Worm (Caenorhabditis elegans): Measurements from ENCODE around the gene pqn-70.

pqn-70 gene

ce11 chrV:11231177-11231576 is 2.7 kb upstream of the pqn-70 start:
- TF ChIP-seq klf-2 (GFP tag; conservative IDR thresholded peaks at IDR 0.05) (no peak), tab-1 (GFP tag; IDR thresholded peaks at IDR 0.05) (no peak), ztf-23 (GFP tag; IDR thresholded peaks at IDR 0.05) (no peak), med-1 (GFP tag; optimal IDR thresholded peaks at IDR 0.05; ENCODE audit: insufficient read depth) (no peak), flt-1 (GFP tag; IDR thresholded peaks at IDR 0.05) (no peak), ref-1 (GFP tag; conservative IDR thresholded peaks at IDR 0.05) (no peak), cog-1 (tag; optimal IDR thresholded peaks at IDR 0.05) (no peak), ztf-29 (GFP tag; IDR thresholded peaks at IDR 0.05) (no peak), T22C8.4 (GFP tag; IDR thresholded peaks at IDR 0.05) (no peak)

DNA sequence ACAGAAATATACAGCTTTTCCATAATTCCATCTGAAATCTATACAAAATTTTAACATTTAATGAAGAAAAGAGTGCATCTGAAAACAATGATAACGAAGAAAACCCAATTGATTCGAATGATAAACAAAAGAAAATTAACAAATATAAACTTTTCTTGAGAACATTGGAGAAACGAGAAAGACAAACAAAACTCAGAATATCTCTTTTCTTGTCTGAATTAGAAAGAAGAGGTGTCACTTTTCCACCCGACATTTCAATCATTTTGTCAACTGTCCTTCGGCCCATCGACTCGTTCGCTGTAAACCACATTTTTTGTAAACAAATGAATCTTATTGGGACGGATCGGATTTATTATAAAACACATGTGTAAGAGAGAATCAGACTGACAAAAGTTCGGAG is 2.5 kb downstream of the pqn-70 start, which contains the start of gene bgal-1:
bgal-1 (minus strand) TSS at position 38 of the 400 bp plus-strand sequence.
- TF ChIP-seq cog-1 (tag; optimal IDR thresholded peaks at IDR 0.05) (no peak), ref-1 (GFP tag; conservative IDR thresholded peaks at IDR 0.05) (no peak), klf-2 (GFP tag; conservative IDR thresholded peaks at IDR 0.05) (no peak), flt-1 (GFP tag; IDR thresholded peaks at IDR 0.05) (no peak), T22C8.4 (GFP tag; IDR thresholded peaks at IDR 0.05) (no peak), ztf-29 (GFP tag; IDR thresholded peaks at IDR 0.05) (no peak), ztf-23 (GFP tag; IDR thresholded peaks at IDR 0.05) (no peak), med-1 (GFP tag; optimal IDR thresholded peaks at IDR 0.05; ENCODE audit: insufficient read depth) (no peak), tab-1 (GFP tag; IDR thresholded peaks at IDR 0.05) (no peak)

- TF ChIP-seq med-1 (GFP tag; optimal IDR thresholded peaks at IDR 0.05; ENCODE audit: insufficient read depth) (no peak), T22C8.4 (GFP tag; IDR thresholded peaks at IDR 0.05) (no peak), klf-2 (GFP tag; conservative IDR thresholded peaks at IDR 0.05) (no peak), cog-1 (tag; optimal IDR thresholded peaks at IDR 0.05) (no peak), flt-1 (GFP tag; IDR thresholded peaks at IDR 0.05) (no peak), ref-1 (GFP tag; conservative IDR thresholded peaks at IDR 0.05) (no peak), tab-1 (GFP tag; IDR thresholded peaks at IDR 0.05) (no peak), ztf-29 (GFP tag; IDR thresholded peaks at IDR 0.05) (no peak), ztf-23 (GFP tag; IDR thresholded peaks at IDR 0.05) (no peak)
Observed at ce11 chrV:11223698-11224097, 4.8 kb downstream of the pqn-70 start.

DNA sequence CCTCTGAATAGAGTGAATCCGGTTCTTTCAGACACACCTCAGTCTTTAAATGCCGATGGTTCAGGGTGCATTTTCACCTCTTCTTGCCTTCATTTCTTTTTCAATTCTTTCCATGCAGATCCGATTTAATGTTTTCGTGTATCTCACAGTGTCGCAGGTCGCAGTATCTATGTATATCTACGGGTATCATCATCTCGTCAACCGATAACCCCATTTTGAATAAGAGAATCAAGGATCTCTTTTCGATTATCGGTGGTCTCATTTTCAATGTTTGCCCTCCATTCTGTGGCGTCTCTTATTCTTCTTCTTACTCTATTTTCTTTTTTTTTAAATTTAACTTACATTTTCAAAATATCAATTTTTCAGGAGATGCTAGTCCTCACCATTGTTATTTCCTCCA is 7.6 kb downstream of the pqn-70 start, which contains the start of gene T19B10.2:
T19B10.2 (plus strand) TSS at position 367 of the 400 bp plus-strand sequence.
- TF ChIP-seq klf-2 (GFP tag; conservative IDR thresholded peaks at IDR 0.05) (no peak), cog-1 (tag; optimal IDR thresholded peaks at IDR 0.05) (no peak), T22C8.4 (GFP tag; IDR thresholded peaks at IDR 0.05) (no peak), ztf-29 (GFP tag; IDR thresholded peaks at IDR 0.05) (no peak), ztf-23 (GFP tag; IDR thresholded peaks at IDR 0.05) (no peak), flt-1 (GFP tag; IDR thresholded peaks at IDR 0.05) (no peak), ref-1 (GFP tag; conservative IDR thresholded peaks at IDR 0.05) (no peak), tab-1 (GFP tag; IDR thresholded peaks at IDR 0.05) (no peak), med-1 (GFP tag; optimal IDR thresholded peaks at IDR 0.05; ENCODE audit: insufficient read depth) (no peak)

DNA sequence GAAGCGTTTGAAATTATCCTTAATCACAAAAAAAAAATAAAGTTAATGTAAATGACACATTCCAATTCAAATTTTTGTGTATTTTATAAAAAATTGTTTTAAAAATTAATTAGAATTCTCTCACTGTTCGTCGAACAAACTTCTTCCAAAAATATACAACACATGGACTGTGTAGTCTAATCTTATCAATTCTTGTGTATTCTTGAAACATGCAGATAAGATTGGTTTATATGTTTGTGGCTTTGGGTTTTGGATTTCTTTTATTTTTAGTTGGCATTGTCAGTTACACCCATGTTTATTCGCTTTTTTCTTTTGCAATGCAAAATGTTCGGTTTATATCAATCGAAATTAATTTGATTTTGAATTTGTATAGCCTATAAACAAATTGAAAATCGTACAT is 8.1 kb downstream of the pqn-70 start:
- TF ChIP-seq tab-1 (GFP tag; IDR thresholded peaks at IDR 0.05) = no peak
- no peak for TF ChIP-seq cog-1 (tag; optimal IDR thresholded peaks at IDR 0.05)
- no peak for TF ChIP-seq med-1 (GFP tag; optimal IDR thresholded peaks at IDR 0.05; ENCODE audit: insufficient read depth)
- TF ChIP-seq ztf-23 (GFP tag; IDR thresholded peaks at IDR 0.05) = no peak
- no peak for TF ChIP-seq ztf-29 (GFP tag; IDR thresholded peaks at IDR 0.05)
- no peak for TF ChIP-seq flt-1 (GFP tag; IDR thresholded peaks at IDR 0.05)
- TF ChIP-seq ref-1 (GFP tag; conservative IDR thresholded peaks at IDR 0.05) = no peak
- no peak for TF ChIP-seq T22C8.4 (GFP tag; IDR thresholded peaks at IDR 0.05)
- no peak for TF ChIP-seq klf-2 (GFP tag; conservative IDR thresholded peaks at IDR 0.05)

DNA sequence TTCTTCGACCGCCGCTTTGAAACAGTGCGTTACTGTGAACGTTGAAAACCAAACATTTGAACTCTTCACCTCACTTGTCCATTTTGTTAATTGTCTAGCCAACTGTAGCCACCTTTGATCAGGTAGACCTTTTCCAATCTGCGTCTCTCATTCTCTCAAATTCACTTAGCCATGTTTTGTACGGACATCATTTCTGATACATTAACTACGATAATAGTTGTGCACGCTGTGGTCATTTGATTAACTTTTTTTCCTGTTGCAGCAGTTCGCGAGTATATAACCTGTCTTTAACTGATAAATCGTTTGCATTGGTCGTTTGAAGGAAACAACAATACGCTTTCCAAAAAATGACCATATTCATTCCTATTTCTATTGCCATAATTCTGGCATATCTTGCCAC is 11.1 kb downstream of the pqn-70 start, which contains the start of gene cyp-29A2:
cyp-29A2 (plus strand) TSS at position 190 of the 400 bp plus-strand sequence.
- TF ChIP-seq tab-1 (GFP tag; IDR thresholded peaks at IDR 0.05) (no peak), klf-2 (GFP tag; conservative IDR thresholded peaks at IDR 0.05) (no peak), ztf-23 (GFP tag; IDR thresholded peaks at IDR 0.05) (no peak), flt-1 (GFP tag; IDR thresholded peaks at IDR 0.05) (no peak), ref-1 (GFP tag; conservative IDR thresholded peaks at IDR 0.05) (no peak), ztf-29 (GFP tag; IDR thresholded peaks at IDR 0.05) (no peak), T22C8.4 (GFP tag; IDR thresholded peaks at IDR 0.05) (no peak), cog-1 (tag; optimal IDR thresholded peaks at IDR 0.05) (no peak), med-1 (GFP tag; optimal IDR thresholded peaks at IDR 0.05; ENCODE audit: insufficient read depth) (no peak)

- TF ChIP-seq cog-1 (tag; optimal IDR thresholded peaks at IDR 0.05) = no peak
- no peak for TF ChIP-seq med-1 (GFP tag; optimal IDR thresholded peaks at IDR 0.05; ENCODE audit: insufficient read depth)
- no peak for TF ChIP-seq tab-1 (GFP tag; IDR thresholded peaks at IDR 0.05)
- no peak for TF ChIP-seq klf-2 (GFP tag; conservative IDR thresholded peaks at IDR 0.05)
- TF ChIP-seq T22C8.4 (GFP tag; IDR thresholded peaks at IDR 0.05) = no peak
- TF ChIP-seq ztf-29 (GFP tag; IDR thresholded peaks at IDR 0.05) = no peak
- no peak for TF ChIP-seq ztf-23 (GFP tag; IDR thresholded peaks at IDR 0.05)
- TF ChIP-seq flt-1 (GFP tag; IDR thresholded peaks at IDR 0.05) = no peak
- no peak for TF ChIP-seq ref-1 (GFP tag; conservative IDR thresholded peaks at IDR 0.05)
Observed at ce11 chrV:11216137-11216536, 12.4 kb downstream of the pqn-70 start.

ce11 chrV:11214569-11214968 is 13.9 kb downstream of the pqn-70 start:
- TF ChIP-seq tab-1 (GFP tag; IDR thresholded peaks at IDR 0.05) (no peak), ztf-29 (GFP tag; IDR thresholded peaks at IDR 0.05) (no peak), ref-1 (GFP tag; conservative IDR thresholded peaks at IDR 0.05) (no peak), cog-1 (tag; optimal IDR thresholded peaks at IDR 0.05) (no peak), ztf-23 (GFP tag; IDR thresholded peaks at IDR 0.05) (no peak), T22C8.4 (GFP tag; IDR thresholded peaks at IDR 0.05) (no peak), med-1 (GFP tag; optimal IDR thresholded peaks at IDR 0.05; ENCODE audit: insufficient read depth) (no peak)

DNA sequence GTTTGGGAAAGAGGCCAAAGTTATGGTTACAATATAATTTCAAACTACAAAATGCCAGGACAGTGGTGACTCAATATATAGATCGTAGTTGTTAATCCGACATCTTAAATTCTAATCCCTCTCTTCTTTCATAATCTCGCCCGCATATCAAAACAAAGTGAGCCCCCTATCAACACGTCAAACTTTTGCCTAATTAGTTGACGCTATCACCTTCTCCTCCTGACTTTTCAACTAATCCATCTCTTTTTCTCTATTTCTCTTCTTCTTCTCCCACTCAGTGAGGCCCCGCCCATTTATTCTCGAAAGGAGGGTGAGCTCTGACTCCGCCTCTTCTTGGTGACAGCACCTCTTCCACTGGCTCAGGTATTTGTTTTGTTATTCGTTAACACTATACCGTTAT is 17.2 kb downstream of the pqn-70 start:
- no peak for TF ChIP-seq flt-1 (GFP tag; IDR thresholded peaks at IDR 0.05)
- no peak for TF ChIP-seq klf-2 (GFP tag; conservative IDR thresholded peaks at IDR 0.05)
- no peak for TF ChIP-seq med-1 (GFP tag; optimal IDR thresholded peaks at IDR 0.05; ENCODE audit: insufficient read depth)
- no peak for TF ChIP-seq cog-1 (tag; optimal IDR thresholded peaks at IDR 0.05)
- no peak for TF ChIP-seq ref-1 (GFP tag; conservative IDR thresholded peaks at IDR 0.05)
- TF ChIP-seq ztf-23 (GFP tag; IDR thresholded peaks at IDR 0.05) = no peak
- TF ChIP-seq T22C8.4 (GFP tag; IDR thresholded peaks at IDR 0.05) = no peak
- no peak for TF ChIP-seq tab-1 (GFP tag; IDR thresholded peaks at IDR 0.05)
- no peak for TF ChIP-seq ztf-29 (GFP tag; IDR thresholded peaks at IDR 0.05)

Data from whole organism, midembryonic.